Fruit fly (Drosophila melanogaster) whole organism, adult: Measurements from ENCODE around the gene Rbcn-3B.
A peak's percentile ranks its signal among the peaks of the same experiment; 100 is the strongest.

Experiments used
- CG12768 ChIP-seq: fragments of 200-800 bp; sonication (Bioruptor generic); optimal IDR thresholded peaks from 2 replicates; lab custom pipeline; 2017; ENCODE audit warnings: missing biosample characterization, missing genetic modification characterization, mild to moderate bottlenecking, moderate library complexity, missing genetic modification reagents
- CG7101 ChIP-seq: fragments of 200-800 bp; sonication (Bioruptor generic); optimal IDR thresholded peaks from 2 replicates; lab custom pipeline; 2018; ENCODE audit warnings: missing biosample characterization, mild to moderate bottlenecking, missing genetic modification characterization, moderate library complexity
- Clk ChIP-seq: fragments of 200-800 bp; sonication (Bioruptor generic); optimal IDR thresholded peaks from 2 replicates; lab custom pipeline; 2017; ENCODE audit warnings: missing biosample characterization, missing genetic modification characterization
- Hr96 ChIP-seq: fragments of 200-800 bp; sonication (Bioruptor generic); optimal IDR thresholded peaks from 2 replicates; lab custom pipeline; 2016; ENCODE audit warnings: missing biosample characterization, missing genetic modification characterization
- Mnt ChIP-seq: fragments of 200-800 bp; sonication (Bioruptor generic); optimal IDR thresholded peaks from 2 replicates; lab custom pipeline; 2016; ENCODE audit warnings: missing biosample characterization, mild to moderate bottlenecking, missing genetic modification characterization
- bab1 ChIP-seq: fragments of 200-800 bp; sonication (Bioruptor generic); optimal IDR thresholded peaks from 3 replicates; lab custom pipeline; 2019; ENCODE audit warnings: missing biosample characterization, mild to moderate bottlenecking, missing genetic modification characterization, moderate library complexity
- cic ChIP-seq: fragments of 200-800 bp; sonication (Bioruptor generic); optimal IDR thresholded peaks from 2 replicates; lab custom pipeline; 2017; ENCODE audit warnings: missing biosample characterization, mild to moderate bottlenecking, missing genetic modification characterization, moderate library complexity
- cnc ChIP-seq, 2 experiments: fragments of >200 bp; optimal IDR thresholded peaks; 2 replicates each; lab custom pipeline; 2017
- kay ChIP-seq: fragments of 200-800 bp; sonication (Bioruptor generic); peaks from one replicate; lab custom pipeline; 2016; ENCODE audit warnings: missing biosample characterization, missing genetic modification characterization, borderline replicate concordance
- ovo ChIP-seq: fragments of 200-800 bp; sonication (Bioruptor generic); optimal IDR thresholded peaks from 2 replicates; lab custom pipeline; 2016; ENCODE audit warnings: missing biosample characterization, missing genetic modification characterization
- pad ChIP-seq: fragments of 200-800 bp; sonication (Bioruptor generic); optimal IDR thresholded peaks from 3 replicates; lab custom pipeline; 2017; ENCODE audit warnings: missing biosample characterization, missing genetic modification characterization, mild to moderate bottlenecking, moderate library complexity, missing genetic modification reagents
- tj ChIP-seq: fragments of 200-800 bp; sonication (Bioruptor generic); optimal IDR thresholded peaks from 3 replicates; lab custom pipeline; 2017; ENCODE audit warnings: missing biosample characterization, mild to moderate bottlenecking, missing genetic modification characterization, moderate library complexity
- toe ChIP-seq: fragments of 200-800 bp; sonication (Bioruptor generic); optimal IDR thresholded peaks from 2 replicates; lab custom pipeline; 2016; ENCODE audit warnings: missing biosample characterization, missing genetic modification characterization

- no peak for TF ChIP-seq tj (GFP tag; lab: Kevin White, UChicago)
- peak; percentile 13 for TF ChIP-seq pad (GFP tag; lab: Kevin White, UChicago)
- TF ChIP-seq Mnt = peak; percentile 66
- TF ChIP-seq toe = no peak
- no peak for TF ChIP-seq kay
- TF ChIP-seq bab1 (GFP tag; lab: Kevin White, UChicago) = peak; percentile 38
- peak; percentile 15 for TF ChIP-seq CG7101 (tag; lab: Kevin White, UChicago)
- TF ChIP-seq Hr96 (GFP tag; lab: Kevin White, UChicago) = no peak
- no peak for TF ChIP-seq cnc (optimal IDR thresholded peaks at IDR 0.05; lab: Kevin White, UChicago)
- TF ChIP-seq CG12768 = no peak
- TF ChIP-seq ovo (GFP tag; lab: Kevin White, UChicago) = no peak
- TF ChIP-seq cic (GFP tag; lab: Kevin White, UChicago) = peak; percentile 38
- TF ChIP-seq Clk = no peak
These were observed 14.2 kb downstream of the Rbcn-3B start, which contains the start of the genes eIF2Bepsilon and Ocrl for dm6 chrX:1922765-1923501.
